Fruit fly (Drosophila melanogaster) whole organism, pupa: ENCODE measurements around the gene Spindly.
A peak's percentile ranks its signal among the peaks of the same experiment; 100 is the strongest.

Experiments used
- CG10348 ChIP-seq: fragments of 200-800 bp; sonication (Bioruptor generic); IDR thresholded peaks from 2 replicates; pipeline ENCODE4 v1.3.6; 2022; ENCODE audit warnings: missing biosample characterization, missing genetic modification characterization
- CG12605 ChIP-seq: fragments of 200-800 bp; sonication (Bioruptor generic); IDR thresholded peaks from 2 replicates; pipeline ENCODE4 v1.3.6; 2022; ENCODE audit warnings: missing biosample characterization, missing genetic modification characterization
- CG13204 ChIP-seq: fragments of 200-800 bp; sonication (Bioruptor generic); optimal IDR thresholded peaks from 2 replicates; lab custom pipeline; 2018; ENCODE audit warnings: missing biosample characterization, mild to moderate bottlenecking, missing genetic modification characterization, moderate library complexity
- CG14655 ChIP-seq: fragments of 200-800 bp; sonication (Bioruptor generic); optimal IDR thresholded peaks from 3 replicates; lab custom pipeline; 2017; ENCODE audit warnings: mild to moderate bottlenecking, missing biosample characterization, missing genetic modification reagents, missing genetic modification characterization
- CG15710 ChIP-seq: fragments of 200-800 bp; sonication (Bioruptor generic); optimal IDR thresholded peaks from 2 replicates; lab custom pipeline; 2018; ENCODE audit warnings: missing biosample characterization, mild to moderate bottlenecking, missing genetic modification characterization, moderate library complexity
- CG17806 ChIP-seq: fragments of 200-800 bp; sonication (Bioruptor generic); optimal IDR thresholded peaks from 2 replicates; lab custom pipeline; 2018; ENCODE audit warnings: missing biosample characterization, mild to moderate bottlenecking, missing genetic modification characterization, moderate library complexity
- CG32121 ChIP-seq: fragments of 200-800 bp; sonication (Bioruptor generic); IDR thresholded peaks from 2 replicates; pipeline ENCODE4 v1.3.6; 2022; ENCODE audit warnings: missing biosample characterization, missing genetic modification characterization
- CG34367 ChIP-seq: fragments of 200-800 bp; sonication (Bioruptor generic); optimal IDR thresholded peaks from 2 replicates; lab custom pipeline; 2018; ENCODE audit warnings: missing biosample characterization, mild to moderate bottlenecking, missing genetic modification characterization
- CG4496 ChIP-seq: fragments of 200-800 bp; sonication (Bioruptor generic); IDR thresholded peaks from 3 replicates; pipeline ENCODE4 v1.3.6; 2022; ENCODE audit warnings: missing biosample characterization, missing genetic modification characterization
- CG8159 ChIP-seq: fragments of 200-800 bp; sonication (Bioruptor generic); optimal IDR thresholded peaks from 3 replicates; lab custom pipeline; 2018; ENCODE audit warnings: missing biosample characterization, mild to moderate bottlenecking, missing genetic modification characterization, moderate library complexity
- CG8301 ChIP-seq: fragments of 200-800 bp; sonication (Bioruptor generic); optimal IDR thresholded peaks from 2 replicates; lab custom pipeline; 2018; ENCODE audit warnings: missing biosample characterization, mild to moderate bottlenecking, missing genetic modification characterization
- CG9948 ChIP-seq: fragments of 200-800 bp; sonication (Bioruptor generic); optimal IDR thresholded peaks from 2 replicates; lab custom pipeline; 2018; ENCODE audit warnings: missing biosample characterization, mild to moderate bottlenecking, missing genetic modification characterization, moderate library complexity
- D1 ChIP-seq: fragments of 200-800 bp; sonication (Bioruptor generic); optimal IDR thresholded peaks from 2 replicates; lab custom pipeline; 2018; ENCODE audit warnings: missing biosample characterization, mild to moderate bottlenecking, missing genetic modification characterization, moderate library complexity
- EcR ChIP-seq: fragments of 200-800 bp; sonication (Bioruptor generic); optimal IDR thresholded peaks from 3 replicates; lab custom pipeline; 2019; ENCODE audit warnings: missing biosample characterization, missing genetic modification characterization, mild to moderate bottlenecking, moderate library complexity, missing genetic modification reagents
- Ets98B ChIP-seq: fragments of 200-800 bp; sonication (Bioruptor generic); IDR thresholded peaks from 2 replicates; pipeline ENCODE4 v1.3.6; 2022; ENCODE audit warnings: missing biosample characterization, missing genetic modification characterization
- Pif1A ChIP-seq: fragments of 200-800 bp; sonication (Bioruptor generic); optimal IDR thresholded peaks from 3 replicates; lab custom pipeline; 2016; ENCODE audit warnings: missing biosample characterization, missing genetic modification characterization
- Pif1B ChIP-seq: fragments of 200-800 bp; sonication (Bioruptor generic); optimal IDR thresholded peaks from 3 replicates; lab custom pipeline; 2016; ENCODE audit warnings: missing biosample characterization, missing genetic modification characterization
- Snoo ChIP-seq: fragments of 200-800 bp; sonication (Bioruptor generic); optimal IDR thresholded peaks from 3 replicates; lab custom pipeline; 2017; ENCODE audit warnings: missing biosample characterization, mild to moderate bottlenecking, missing genetic modification characterization, inconsistent platforms
- fd96Ca ChIP-seq: fragments of 200-800 bp; sonication (Bioruptor generic); IDR thresholded peaks from 3 replicates; pipeline ENCODE4 v1.3.6; 2022; ENCODE audit warnings: missing biosample characterization, missing genetic modification characterization
- gl ChIP-seq: fragments of 200-800 bp; sonication (Bioruptor generic); optimal IDR thresholded peaks from 2 replicates; lab custom pipeline; 2018; ENCODE audit warnings: missing biosample characterization, mild to moderate bottlenecking, missing genetic modification characterization
- rn ChIP-seq: fragments of 200-800 bp; sonication (Bioruptor generic); IDR thresholded peaks from 2 replicates; pipeline ENCODE4 v1.3.6; 2022; ENCODE audit warnings: missing biosample characterization, missing genetic modification characterization

The Spindly gene

dm6 chr2L:3534227-3534842 is 4.2 kb upstream of the Spindly start:
- TF ChIP-seq gl (tag; lab: Kevin White, UChicago) (peak; percentile 47), CG12605 (GFP tag; lab: Robert Waterston, UW) (peak; percentile 85), CG15710 (peak; percentile 90), CG9948 (tag; lab: Kevin White, UChicago) (peak; percentile 81), Snoo (tag; lab: Kevin White, UChicago) (peak; percentile 90), CG8301 (tag; lab: Kevin White, UChicago) (peak; percentile 82), CG4496 (GFP tag; lab: Robert Waterston, UW) (peak; percentile 93), Pif1A (GFP tag; lab: Kevin White, UChicago) (peak; percentile 90), EcR (GFP tag; lab: Kevin White, UChicago) (peak; percentile 12), CG10348 (GFP tag; lab: Robert Waterston, UW) (no peak), CG13204 (GFP tag; lab: Kevin White, UChicago) (peak; percentile 48), CG17806 (peak; percentile 87), fd96Ca (GFP tag; lab: Robert Waterston, UW) (peak; percentile 89), CG34367 (tag; lab: Kevin White, UChicago) (peak; percentile 85), rn (GFP tag; lab: Robert Waterston, UW) (peak; percentile 74), Ets98B (GFP tag; lab: Robert Waterston, UW) (peak; percentile 85), Pif1B (GFP tag; lab: Kevin White, UChicago) (peak; percentile 86), D1 (peak; percentile 12), CG32121 (peak; percentile 80), CG14655 (GFP tag; lab: Kevin White, UChicago) (peak; percentile 87), CG8159 (tag; lab: Kevin White, UChicago) (peak; percentile 89)

- TF ChIP-seq Snoo (tag; lab: Kevin White, UChicago) = peak; percentile 10
- no peak for TF ChIP-seq D1
- peak; percentile 29 for TF ChIP-seq CG9948 (tag; lab: Kevin White, UChicago)
- TF ChIP-seq Ets98B (GFP tag; lab: Robert Waterston, UW) = no peak
- TF ChIP-seq CG12605 (GFP tag; lab: Robert Waterston, UW) = 0 out of 2 replicates have a peak, but pooled peaks have one; percentile 15
- no peak for TF ChIP-seq rn (GFP tag; lab: Robert Waterston, UW)
- peak; percentile 44 for TF ChIP-seq CG14655 (GFP tag; lab: Kevin White, UChicago)
- no peak for TF ChIP-seq CG10348 (GFP tag; lab: Robert Waterston, UW)
- no peak for TF ChIP-seq CG8301 (tag; lab: Kevin White, UChicago)
- peak; percentile 61; the same call in 2 of the 3 replicates for TF ChIP-seq fd96Ca (GFP tag; lab: Robert Waterston, UW)
- TF ChIP-seq gl (tag; lab: Kevin White, UChicago) = no peak
- TF ChIP-seq EcR (GFP tag; lab: Kevin White, UChicago) = no peak
- peak; percentile 22 for TF ChIP-seq CG17806
- TF ChIP-seq CG8159 (tag; lab: Kevin White, UChicago) = peak; percentile 41
- no peak for TF ChIP-seq Pif1B (GFP tag; lab: Kevin White, UChicago)
- TF ChIP-seq CG4496 (GFP tag; lab: Robert Waterston, UW) = peak; percentile 57; the same call in 2 of the 3 replicates
- no peak for TF ChIP-seq Pif1A (GFP tag; lab: Kevin White, UChicago)
- TF ChIP-seq CG15710 = peak; percentile 21
- TF ChIP-seq CG34367 (tag; lab: Kevin White, UChicago) = peak; percentile 23
- no peak for TF ChIP-seq CG32121
- TF ChIP-seq CG13204 (GFP tag; lab: Kevin White, UChicago) = no peak
Measured at dm6 chr2L:3532973-3533525, 2.9 kb upstream of the Spindly start.

- no peak for TF ChIP-seq rn (GFP tag; lab: Robert Waterston, UW)
- TF ChIP-seq CG8159 (tag; lab: Kevin White, UChicago) = no peak
- no peak for TF ChIP-seq CG13204 (GFP tag; lab: Kevin White, UChicago)
- no peak for TF ChIP-seq Pif1A (GFP tag; lab: Kevin White, UChicago)
Measured at dm6 chr2L:3524729-3525181, 5.4 kb downstream of the Spindly start, which contains the start of gene CG8852. Gene CG8852 (plus strand): TSS chr2L:3525131.

dm6 chr2L:3523956-3524355 is 6.2 kb downstream of the Spindly start, which contains the start of gene Sr-CIV:
Gene Sr-CIV (minus strand): TSS chr2L:3524056.
- TF ChIP-seq EcR (GFP tag; lab: Kevin White, UChicago) (no peak), CG12605 (GFP tag; lab: Robert Waterston, UW) (no peak), Snoo (tag; lab: Kevin White, UChicago) (no peak), Pif1A (GFP tag; lab: Kevin White, UChicago) (no peak), rn (GFP tag; lab: Robert Waterston, UW) (no peak), CG13204 (GFP tag; lab: Kevin White, UChicago) (no peak), CG10348 (GFP tag; lab: Robert Waterston, UW) (no peak), CG34367 (tag; lab: Kevin White, UChicago) (no peak)

- no peak for TF ChIP-seq D1
- TF ChIP-seq Ets98B (GFP tag; lab: Robert Waterston, UW) = no peak
- TF ChIP-seq CG10348 (GFP tag; lab: Robert Waterston, UW) = no peak
- no peak for TF ChIP-seq CG9948 (tag; lab: Kevin White, UChicago)
- TF ChIP-seq gl (tag; lab: Kevin White, UChicago) = no peak
- TF ChIP-seq CG34367 (tag; lab: Kevin White, UChicago) = no peak
- no peak for TF ChIP-seq CG8301 (tag; lab: Kevin White, UChicago)
- TF ChIP-seq CG32121 = no peak
- TF ChIP-seq fd96Ca (GFP tag; lab: Robert Waterston, UW) = no peak
- no peak for TF ChIP-seq CG4496 (GFP tag; lab: Robert Waterston, UW)
- no peak for TF ChIP-seq Snoo (tag; lab: Kevin White, UChicago)
- no peak for TF ChIP-seq rn (GFP tag; lab: Robert Waterston, UW)
- TF ChIP-seq CG8159 (tag; lab: Kevin White, UChicago) = no peak
- no peak for TF ChIP-seq CG14655 (GFP tag; lab: Kevin White, UChicago)
Measured at dm6 chr2L:3519551-3519950, 10.6 kb downstream of the Spindly start, which contains the start of the genes CG3213 and CG8851. Gene CG3213 (minus strand): TSS chr2L:3519651. Gene CG8851 (plus strand): TSS chr2L:3519677.
